Worm (Caenorhabditis elegans): ENCODE measurements around the gene B0244.6.

ce11 chrIII:5710045-5710444 lies 27.8 kb upstream of the B0244.6 start, which contains the start of gene B0336.12:
- TF ChIP-seq nhr-23 (tag; optimal IDR thresholded peaks at IDR 0.05) (no peak), nhr-11 (tag; optimal IDR thresholded peaks at IDR 0.05) (no peak), egl-27 (tag; optimal IDR thresholded peaks at IDR 0.05) (no peak), nhr-25 (tag; optimal IDR thresholded peaks at IDR 0.05) (no peak), ZK546.5 (tag; optimal IDR thresholded peaks at IDR 0.05) (no peak), mbf-1 (tag; optimal IDR thresholded peaks at IDR 0.05) (no peak), nhr-21 (tag; optimal IDR thresholded peaks at IDR 0.05) (no peak), ceh-16 (tag; optimal IDR thresholded peaks at IDR 0.05) (no peak), ceh-82 (tag; optimal IDR thresholded peaks at IDR 0.05) (no peak), ztf-4 (tag; optimal IDR thresholded peaks at IDR 0.05) (no peak), unc-55 (GFP tag; optimal IDR thresholded peaks at IDR 0.05) (no peak)
